Worm (Caenorhabditis elegans) whole organism, mixed stage, embryonic: ENCODE data around the gene srbc-67.

Experiments used
- ceh-39 ChIP-seq: fragments of 150-350 bp; optimal IDR thresholded peaks from 2 replicates; lab custom pipeline; 2014; ENCODE audit warnings: missing biosample characterization, missing genetic modification characterization
- ces-1 ChIP-seq: fragments of 150-350 bp; optimal IDR thresholded peaks from 2 replicates; lab custom pipeline; 2014; ENCODE audit warnings: missing biosample characterization, missing genetic modification reagents, missing genetic modification characterization
- flh-1 ChIP-seq: fragments of 200-800 bp; sonication (Bioruptor generic); optimal IDR thresholded peaks from 2 replicates; lab custom pipeline; 2018; ENCODE audit warnings: mild to moderate bottlenecking, missing genetic modification characterization, moderate library complexity, missing compliant biosample characterization
- nhr-28 ChIP-seq: fragments of 150-350 bp; optimal IDR thresholded peaks from 2 replicates; lab custom pipeline; 2014; ENCODE audit warnings: missing biosample characterization, missing genetic modification characterization
- nhr-76 ChIP-seq: sonication (generic microtip); optimal IDR thresholded peaks from 2 replicates; lab custom pipeline; 2017; ENCODE audit warnings: missing biosample characterization, missing genetic modification characterization
- snpc-4 ChIP-seq: fragments of 150-350 bp; optimal IDR thresholded peaks from 2 replicates; lab custom pipeline; 2014; ENCODE audit warnings: missing biosample characterization, missing genetic modification characterization

DNA sequence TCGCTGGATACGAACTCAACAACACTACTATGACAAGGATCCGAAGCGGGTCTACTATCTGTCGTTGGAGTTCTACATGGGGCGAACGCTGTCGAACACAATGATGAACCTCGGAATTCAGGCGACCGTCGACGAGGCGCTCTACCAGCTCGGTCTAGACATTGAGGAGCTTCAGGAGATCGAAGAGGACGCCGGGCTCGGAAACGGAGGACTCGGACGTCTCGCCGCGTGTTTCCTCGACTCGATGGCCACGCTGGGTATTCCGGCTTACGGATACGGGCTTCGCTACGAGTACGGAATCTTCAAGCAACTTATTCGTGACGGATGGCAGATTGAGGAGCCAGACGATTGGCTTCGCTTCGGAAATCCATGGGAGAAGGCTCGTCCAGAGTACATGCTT lies 40.6 kb upstream of the srbc-67 start:
- TF ChIP-seq ceh-39 (tag; lab: Kevin White, UChicago) (no peak), ces-1 (GFP tag; lab: Kevin White, UChicago) (no peak), nhr-28 (tag; lab: Kevin White, UChicago) (no peak), snpc-4 (tag; lab: Kevin White, UChicago) (no peak), nhr-76 (tag; lab: Kevin White, UChicago) (no peak), flh-1 (GFP tag; lab: Kevin White, UChicago) (no peak)
